Worm (Caenorhabditis elegans) whole organism, L2 larva: ENCODE results near the gene hen-1.
A peak's percentile ranks its signal among the peaks of the same experiment; 100 is the strongest.

ENCODE experiments used
- C34F6.9 ChIP-seq: fragments of 150-350 bp; optimal IDR thresholded peaks from 2 replicates; lab custom pipeline; 2014; ENCODE audit warnings: missing biosample characterization, missing genetic modification characterization
- F13H6.1 ChIP-seq: sonication (generic microtip); optimal IDR thresholded peaks from 2 replicates; lab custom pipeline; 2016; ENCODE audit warnings: missing genetic modification characterization, missing compliant biosample characterization
- R02D3.7 ChIP-seq: fragments of 150-350 bp; optimal IDR thresholded peaks from 2 replicates; lab custom pipeline; 2014; ENCODE audit warnings: missing biosample characterization, missing genetic modification characterization
- Y55F3AM.14 ChIP-seq: fragments of 200-800 bp; sonication (Bioruptor generic); optimal IDR thresholded peaks from 2 replicates; lab custom pipeline; 2018; ENCODE audit warnings: mild to moderate bottlenecking, missing genetic modification characterization, missing compliant biosample characterization
- ZK546.5 ChIP-seq: sonication (generic microtip); optimal IDR thresholded peaks from 2 replicates; lab custom pipeline; 2017; ENCODE audit warnings: missing biosample characterization, missing genetic modification characterization
- alr-1 ChIP-seq: fragments of 150-350 bp; optimal IDR thresholded peaks from 2 replicates; lab custom pipeline; 2014; ENCODE audit warnings: missing biosample characterization, missing genetic modification characterization
- aly-2 ChIP-seq: fragments of 150-350 bp; optimal IDR thresholded peaks from 2 replicates; lab custom pipeline; 2014; ENCODE audit warnings: missing biosample characterization, missing genetic modification characterization
- ama-1 ChIP-seq: fragments of 150-350 bp; optimal IDR thresholded peaks from 2 replicates; lab custom pipeline; 2018; ENCODE audit warnings: inconsistent platforms
- blmp-1 ChIP-seq: sonication (generic microtip); optimal IDR thresholded peaks from 2 replicates; lab custom pipeline; 2017; ENCODE audit warnings: missing genetic modification characterization, mild to moderate bottlenecking, missing compliant biosample characterization, antibody characterized with exemption, moderate library complexity; ENCODE audit not compliant: insufficient read depth
- ceh-16 ChIP-seq: fragments of 150-350 bp; optimal IDR thresholded peaks from 2 replicates; lab custom pipeline; 2014; ENCODE audit warnings: missing biosample characterization, missing genetic modification characterization
- ceh-82 ChIP-seq: fragments of 150-350 bp; optimal IDR thresholded peaks from 2 replicates; lab custom pipeline; 2014; ENCODE audit warnings: missing biosample characterization, missing genetic modification characterization
- crh-2 ChIP-seq: sonication (generic microtip); optimal IDR thresholded peaks from 2 replicates; lab custom pipeline; 2017; ENCODE audit warnings: missing biosample characterization, missing genetic modification characterization
- dmd-4 ChIP-seq: sonication (generic microtip); optimal IDR thresholded peaks from 2 replicates; lab custom pipeline; 2017; ENCODE audit warnings: missing biosample characterization, missing genetic modification characterization
- egl-27 ChIP-seq: sonication (generic microtip); optimal IDR thresholded peaks from 3 replicates; lab custom pipeline; 2017; ENCODE audit warnings: missing biosample characterization, missing genetic modification reagents, missing genetic modification characterization
- elt-1 ChIP-seq: fragments of 150-350 bp; optimal IDR thresholded peaks from 2 replicates; lab custom pipeline; 2014; ENCODE audit warnings: missing biosample characterization, missing genetic modification characterization
- elt-3 ChIP-seq: sonication (generic microtip); optimal IDR thresholded peaks from 2 replicates; lab custom pipeline; 2017; ENCODE audit warnings: missing biosample characterization, missing genetic modification characterization
- fos-1 ChIP-seq: fragments of 150-350 bp; optimal IDR thresholded peaks from 2 replicates; lab custom pipeline; 2014; ENCODE audit warnings: missing biosample characterization, missing genetic modification characterization
- gmeb-1 ChIP-seq: fragments of 150-350 bp; optimal IDR thresholded peaks from 2 replicates; lab custom pipeline; 2014; ENCODE audit warnings: missing biosample characterization, missing genetic modification characterization
- lin-11 ChIP-seq: fragments of 150-350 bp; sonication (generic microtip); optimal IDR thresholded peaks from 2 replicates; lab custom pipeline; 2014; ENCODE audit warnings: missing biosample characterization, missing genetic modification characterization, inconsistent platforms, mixed read lengths
- lin-13 ChIP-seq: fragments of 150-350 bp; optimal IDR thresholded peaks from 2 replicates; lab custom pipeline; 2014; ENCODE audit warnings: missing biosample characterization, missing genetic modification reagents, missing genetic modification characterization
- lin-39 ChIP-seq: fragments of 150-350 bp; optimal IDR thresholded peaks from 2 replicates; lab custom pipeline; 2014; ENCODE audit warnings: missing biosample characterization, missing genetic modification reagents, missing genetic modification characterization
- lsy-2 ChIP-seq, 2 experiments: fragments of 150-350 bp in 1 of 2; sonication (generic microtip) in 1 of 2; optimal IDR thresholded peaks; 2 replicates each; lab custom pipeline; 2014 to 2017; ENCODE audit warnings: missing biosample characterization in 2 of 2, missing genetic modification characterization in 2 of 2
- mab-5 ChIP-seq: fragments of 150-350 bp; optimal IDR thresholded peaks from 2 replicates; lab custom pipeline; 2014; ENCODE audit warnings: missing biosample characterization, missing genetic modification characterization
- mbf-1 ChIP-seq: sonication (generic microtip); optimal IDR thresholded peaks from 2 replicates; lab custom pipeline; 2017; ENCODE audit warnings: missing biosample characterization, missing genetic modification characterization
- mdl-1 ChIP-seq, 2 experiments: fragments of 150-350 bp in 1 of 2; sonication (generic microtip) in 1 of 2; optimal IDR thresholded peaks; 2 replicates each; lab custom pipeline; 2017; ENCODE audit warnings: missing biosample characterization in 2 of 2, missing genetic modification characterization in 2 of 2
- nhr-10 ChIP-seq: sonication (generic microtip); optimal IDR thresholded peaks from 2 replicates; lab custom pipeline; 2017; ENCODE audit warnings: missing biosample characterization, missing genetic modification characterization
- nhr-11 ChIP-seq: fragments of 150-350 bp; optimal IDR thresholded peaks from 2 replicates; lab custom pipeline; 2014; ENCODE audit warnings: missing biosample characterization, missing genetic modification characterization
- nhr-12 ChIP-seq: fragments of 150-350 bp; optimal IDR thresholded peaks from 2 replicates; lab custom pipeline; 2014; ENCODE audit warnings: missing biosample characterization, missing genetic modification characterization
- nhr-129 ChIP-seq: fragments of 150-350 bp; optimal IDR thresholded peaks from 2 replicates; lab custom pipeline; 2014; ENCODE audit warnings: missing biosample characterization, missing genetic modification characterization
- nhr-21 ChIP-seq: fragments of 150-350 bp; optimal IDR thresholded peaks from 2 replicates; lab custom pipeline; 2014; ENCODE audit warnings: missing biosample characterization, missing genetic modification characterization
- nhr-23 ChIP-seq: fragments of 150-350 bp; optimal IDR thresholded peaks from 2 replicates; lab custom pipeline; 2014; ENCODE audit warnings: missing biosample characterization, missing genetic modification reagents, missing genetic modification characterization
- nhr-237 ChIP-seq: fragments of 150-350 bp; optimal IDR thresholded peaks from 2 replicates; lab custom pipeline; 2014; ENCODE audit warnings: missing biosample characterization, missing genetic modification characterization
- nhr-25 ChIP-seq: fragments of 150-350 bp; sonication (generic microtip); optimal IDR thresholded peaks from 3 replicates; lab custom pipeline; 2014; ENCODE audit warnings: missing biosample characterization, missing genetic modification characterization
- nhr-6 ChIP-seq: fragments of 150-350 bp; optimal IDR thresholded peaks from 2 replicates; lab custom pipeline; 2014; ENCODE audit warnings: missing biosample characterization, missing genetic modification characterization
- nhr-77 ChIP-seq: fragments of 150-350 bp; optimal IDR thresholded peaks from 2 replicates; lab custom pipeline; 2014; ENCODE audit warnings: missing biosample characterization, missing genetic modification characterization
- peb-1 ChIP-seq: fragments of 150-350 bp; optimal IDR thresholded peaks from 2 replicates; lab custom pipeline; 2014; ENCODE audit warnings: missing biosample characterization, missing genetic modification characterization
- sem-4 ChIP-seq: fragments of 150-350 bp; optimal IDR thresholded peaks from 2 replicates; lab custom pipeline; 2014; ENCODE audit warnings: missing biosample characterization, missing genetic modification reagents, missing genetic modification characterization
- skn-1 ChIP-seq: sonication (generic microtip); optimal IDR thresholded peaks from 2 replicates; lab custom pipeline; 2017; ENCODE audit warnings: missing biosample characterization, missing genetic modification characterization
- sma-3 ChIP-seq: sonication (generic microtip); optimal IDR thresholded peaks from 2 replicates; lab custom pipeline; 2016; ENCODE audit warnings: missing genetic modification reagents, missing genetic modification characterization, missing compliant biosample characterization
- sma-9 ChIP-seq, 2 experiments: fragments of 150-350 bp in 1 of 2; sonication (generic microtip) in 1 of 2; optimal IDR thresholded peaks; 2 replicates each; lab custom pipeline; 2014 to 2016; ENCODE audit warnings: missing genetic modification characterization in 2 of 2, mild to moderate bottlenecking in 1 of 2, missing biosample characterization in 1 of 2, missing compliant biosample characterization in 1 of 2, missing genetic modification reagents in 1 of 2, moderate library complexity in 1 of 2
- snpc-4 ChIP-seq: fragments of 150-350 bp; optimal IDR thresholded peaks from 2 replicates; lab custom pipeline; 2014; ENCODE audit warnings: missing biosample characterization, missing genetic modification characterization
- unc-39 ChIP-seq: fragments of 150-350 bp; optimal IDR thresholded peaks from 2 replicates; lab custom pipeline; 2014; ENCODE audit warnings: missing biosample characterization, missing genetic modification characterization
- unc-55 ChIP-seq: fragments of 150-350 bp; sonication (generic microtip); optimal IDR thresholded peaks from 3 replicates; lab custom pipeline; 2014; ENCODE audit warnings: missing biosample characterization, missing genetic modification reagents, missing genetic modification characterization
- unc-62 ChIP-seq: fragments of 150-350 bp; optimal IDR thresholded peaks from 2 replicates; lab custom pipeline; 2014; ENCODE audit warnings: missing biosample characterization, missing genetic modification reagents, missing genetic modification characterization
- zag-1 ChIP-seq: fragments of 150-350 bp; optimal IDR thresholded peaks from 2 replicates; lab custom pipeline; 2014; ENCODE audit warnings: missing biosample characterization, missing genetic modification characterization
- ztf-1 ChIP-seq: fragments of 200-800 bp; sonication (Bioruptor generic); conservative IDR thresholded peaks from 2 replicates; pipeline ENCODE4 v1.3.6; 2022; ENCODE audit warnings: missing genetic modification characterization, missing compliant biosample characterization
- ztf-11 ChIP-seq: sonication (generic microtip); optimal IDR thresholded peaks from 2 replicates; lab custom pipeline; 2017; ENCODE audit warnings: missing biosample characterization, missing genetic modification characterization
- ztf-4 ChIP-seq: fragments of 150-350 bp; optimal IDR thresholded peaks from 2 replicates; lab custom pipeline; 2014; ENCODE audit warnings: missing biosample characterization, missing genetic modification characterization

Gene hen-1

DNA sequence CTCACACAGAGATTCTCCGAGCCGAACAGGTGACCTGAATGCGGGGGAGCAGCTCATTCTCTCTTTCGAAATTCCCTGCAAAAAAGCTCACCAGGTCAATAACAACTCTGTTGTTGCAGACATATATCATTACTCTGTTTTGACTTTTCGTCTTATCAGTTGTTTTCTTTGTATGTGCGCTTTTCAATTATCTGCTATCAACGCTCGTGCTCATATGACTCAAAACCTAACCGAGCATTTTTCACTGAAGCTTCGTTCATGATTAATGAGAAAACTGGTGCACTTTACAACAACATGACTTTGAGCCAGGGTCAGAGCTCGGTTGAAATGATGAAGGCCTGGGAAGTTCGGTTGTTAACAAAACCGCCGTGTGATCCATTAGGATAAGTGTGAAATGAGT lies 40.3 kb downstream of the hen-1 start:
- peak; percentile 60 for TF ChIP-seq nhr-129
- TF ChIP-seq C34F6.9 (tag; lab: Kevin White, UChicago) = peak; percentile 26
- no peak for TF ChIP-seq sem-4 (tag; lab: Kevin White, UChicago)

DNA sequence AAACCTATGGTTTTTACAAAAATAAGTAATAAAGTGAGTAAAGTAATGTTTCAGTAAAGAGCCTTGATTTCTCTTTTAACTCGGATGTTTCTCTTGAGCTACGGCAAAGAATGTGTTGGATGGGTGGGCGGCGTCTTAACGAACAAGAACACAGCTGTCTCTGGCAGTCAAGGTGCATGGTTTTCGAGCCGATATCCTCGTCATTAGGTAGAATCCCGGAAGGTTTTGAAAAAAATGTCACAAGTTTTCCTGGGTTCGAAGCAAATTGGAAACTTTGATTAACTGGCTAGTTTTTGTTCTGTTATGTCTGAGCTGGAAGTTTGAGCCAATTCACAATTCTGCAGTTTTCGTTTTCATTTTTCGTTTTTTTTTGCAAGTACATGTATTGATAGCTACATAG lies 41.5 kb downstream of the hen-1 start, which contains the start of gene B0403.6:
Gene B0403.6 (minus strand): TSS at position 101 of the 400 bp plus-strand sequence.
- no peak for TF ChIP-seq aly-2 (tag; lab: Kevin White, UChicago)
- no peak for TF ChIP-seq ztf-4 (tag; lab: Kevin White, UChicago)
- no peak for TF ChIP-seq unc-39
- TF ChIP-seq zag-1 = no peak
- no peak for TF ChIP-seq alr-1
- no peak for TF ChIP-seq nhr-10 (tag; lab: Kevin White, UChicago)
- TF ChIP-seq nhr-12 (tag; lab: Kevin White, UChicago) = no peak
- TF ChIP-seq snpc-4 (tag; lab: Kevin White, UChicago) = no peak
- no peak for TF ChIP-seq mdl-1 (tag; optimal IDR thresholded peaks at IDR 0.05; lab: Kevin White, UChicago)

DNA sequence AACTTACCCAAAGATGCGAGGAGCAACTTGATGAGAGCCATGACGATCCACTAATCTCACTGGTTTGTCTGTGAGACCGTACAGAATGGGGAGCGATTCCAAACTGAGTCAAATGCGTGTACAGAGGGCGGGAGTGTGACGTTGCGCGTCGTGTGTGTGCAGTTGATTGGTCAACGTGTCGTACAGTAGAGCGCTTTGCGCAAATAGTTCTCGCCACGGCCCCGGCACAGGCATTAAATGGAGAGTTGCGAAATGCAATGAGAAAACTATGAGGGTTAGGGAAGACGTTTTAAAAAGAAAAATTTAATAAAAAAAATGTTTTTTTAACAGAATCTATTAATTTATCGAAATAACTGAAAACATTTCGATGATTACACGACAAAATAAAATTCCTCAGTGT lies 48.4 kb downstream of the hen-1 start, which contains the start of gene pdi-6:
Gene pdi-6 (minus strand): TSS at position 164 of the 400 bp plus-strand sequence.
- TF ChIP-seq C34F6.9 (tag; lab: Kevin White, UChicago) (peak; percentile 88), ama-1 (lab: Kevin White, UChicago) (no peak), mab-5 (tag; lab: Kevin White, UChicago) (peak; percentile 75), F13H6.1 (tag; lab: Kevin White, UChicago) (peak; percentile 90), zag-1 (peak; percentile 54), ceh-16 (tag; lab: Kevin White, UChicago) (peak; percentile 65), peb-1 (no peak), lin-39 (tag; lab: Kevin White, UChicago) (no peak), ztf-1 (no peak), mdl-1 (tag; optimal IDR thresholded peaks at IDR 0.05; lab: Kevin White, UChicago) (peak; percentile 24 to 78), ztf-11 (no peak), mbf-1 (tag; lab: Kevin White, UChicago) (no peak), nhr-11 (no peak), alr-1 (no peak), crh-2 (peak; percentile 99), Y55F3AM.14 (GFP tag; lab: Kevin White, UChicago) (peak; percentile 59), elt-3 (no peak), elt-1 (tag; lab: Kevin White, UChicago) (no peak), nhr-12 (tag; lab: Kevin White, UChicago) (no peak), nhr-23 (tag; lab: Kevin White, UChicago) (no peak), egl-27 (tag; lab: Kevin White, UChicago) (peak; percentile 62), sma-3 (GFP tag; lab: Kevin White, UChicago) (peak; percentile 95), sem-4 (tag; lab: Kevin White, UChicago) (peak; percentile 79), unc-55 (peak; percentile 91), ZK546.5 (tag; lab: Kevin White, UChicago) (peak; percentile 17), unc-62 (no peak), unc-39 (no peak), nhr-25 (peak; percentile 90), ceh-82 (peak; percentile 60), ztf-4 (tag; lab: Kevin White, UChicago) (peak; percentile 58), snpc-4 (tag; lab: Kevin White, UChicago) (peak; percentile 43), fos-1 (tag; lab: Kevin White, UChicago) (peak; percentile 93), aly-2 (tag; lab: Kevin White, UChicago) (no peak), lin-13 (GFP tag; lab: Kevin White, UChicago) (peak; percentile 93), nhr-129 (peak; percentile 92), nhr-21 (tag; lab: Kevin White, UChicago) (peak; percentile 85), skn-1 (tag; lab: Kevin White, UChicago) (no peak), gmeb-1 (tag; lab: Kevin White, UChicago) (peak; percentile 84), nhr-10 (tag; lab: Kevin White, UChicago) (peak; percentile 50), blmp-1 (tag; lab: Kevin White, UChicago) (peak; percentile 45), nhr-237 (tag; lab: Kevin White, UChicago) (no peak), nhr-77 (peak; percentile 44), sma-9 (GFP tag; optimal IDR thresholded peaks at IDR 0.05; lab: Kevin White, UChicago) (peak; percentile 91), sma-9 (tag; optimal IDR thresholded peaks at IDR 0.05; lab: Kevin White, UChicago) (no peak), dmd-4 (tag; lab: Kevin White, UChicago) (no peak), R02D3.7 (tag; lab: Kevin White, UChicago) (peak; percentile 2), lin-11 (tag; lab: Kevin White, UChicago) (peak; percentile 90), nhr-6 (tag; lab: Kevin White, UChicago) (peak; percentile 66), lsy-2 (tag; optimal IDR thresholded peaks at IDR 0.05; lab: Kevin White, UChicago) (peak; percentile 78 to 92)
